Worm (Caenorhabditis elegans): Measurements from ENCODE around the gene best-23.
A peak's percentile ranks its signal among the peaks of the same experiment; 100 is the strongest.

best-23 gene

DNA sequence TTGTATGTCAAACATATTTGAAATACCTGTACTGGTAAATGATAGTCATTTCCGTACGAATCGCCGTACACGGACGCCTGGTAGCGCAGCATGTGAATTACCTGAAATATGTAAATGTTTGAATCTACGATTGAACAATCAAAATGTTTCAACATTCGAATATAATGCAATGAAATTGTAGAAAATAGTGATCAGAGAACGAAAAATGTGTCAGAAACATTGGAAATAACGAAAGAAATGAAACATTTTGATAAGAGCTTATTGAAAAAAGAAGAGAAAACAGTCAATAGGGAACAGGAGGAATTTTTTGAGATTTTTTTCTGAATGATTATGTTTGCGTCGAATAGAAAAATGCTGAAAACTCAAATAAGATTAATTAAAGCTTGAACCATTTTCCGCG, 37.3 kb downstream of the best-23 start, which contains the start of gene ztf-17:
Gene ztf-17 (minus strand): TSS at position 101 of the 400 bp plus-strand sequence.
- TF ChIP-seq hlh-30 (tag; optimal IDR thresholded peaks at IDR 0.05; ENCODE audit: insufficient read depth) (no peak), jun-1 (tag; optimal IDR thresholded peaks at IDR 0.05) (no peak), aha-1 (tag) (peak; percentile 64), ceh-28 (tag; optimal IDR thresholded peaks at IDR 0.05) (no peak), snpc-1.2 (GFP tag; IDR thresholded peaks at IDR 0.05) (no peak)

DNA sequence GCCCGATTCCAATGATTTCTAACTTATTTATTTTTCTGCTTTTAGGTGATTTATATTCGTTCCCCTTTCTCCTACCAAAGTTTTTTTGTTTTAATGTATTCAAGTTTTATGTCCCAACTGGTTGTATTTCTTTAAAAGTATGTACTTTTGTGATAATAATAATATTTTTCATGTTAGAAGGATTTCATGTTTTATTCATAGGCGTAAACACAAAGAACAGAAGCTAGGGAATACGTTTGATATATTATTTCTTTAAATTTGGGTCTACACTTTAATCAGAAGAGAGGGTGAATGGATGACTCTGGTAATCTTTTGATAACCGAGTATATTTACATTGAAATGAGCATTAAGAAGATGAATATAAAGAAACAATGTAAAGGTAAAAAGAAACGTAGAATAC, 41.3 kb downstream of the best-23 start:
- TF ChIP-seq daf-16 (GFP tag; optimal IDR thresholded peaks at IDR 0.05) (peak in 1 of 2 experiments; percentile 33), daf-16 (tag; optimal IDR thresholded peaks at IDR 0.05) (no peak), lin-1 (GFP tag; IDR thresholded peaks at IDR 0.05) (no peak), ceh-20 (GFP tag; IDR thresholded peaks at IDR 0.05) (no peak), unc-62 (GFP tag; optimal IDR thresholded peaks at IDR 0.05 in 1 of 2) (no peak), unc-62 (tag; optimal IDR thresholded peaks at IDR 0.05) (no peak), F10B5.3 (tag; optimal IDR thresholded peaks at IDR 0.05) (peak; percentile 9), zip-11 (GFP tag; IDR thresholded peaks at IDR 0.05) (no peak), lin-15B (tag; optimal IDR thresholded peaks at IDR 0.05) (no peak), saeg-2 (GFP tag; IDR thresholded peaks at IDR 0.05) (no peak), lin-39 (tag; optimal IDR thresholded peaks at IDR 0.05) (no peak), lin-38 (GFP tag; IDR thresholded peaks at IDR 0.05) (peak; percentile 46), unc-130 (GFP tag; optimal IDR thresholded peaks at IDR 0.05) (peak; percentile 40), nhr-25 (tag; optimal IDR thresholded peaks at IDR 0.05; ENCODE audit: borderline replicate concordance, insufficient read depth) (no peak), spr-1 (tag; optimal IDR thresholded peaks at IDR 0.05) (no peak), mes-2 (tag; optimal IDR thresholded peaks at IDR 0.05; ENCODE audit: poor library complexity, severe bottlenecking) (no peak), duxl-1 (tag; optimal IDR thresholded peaks at IDR 0.05; ENCODE audit: poor library complexity) (peak; percentile 0), lin-29 (GFP tag; IDR thresholded peaks at IDR 0.05) (no peak), ceh-44 (GFP tag; IDR thresholded peaks at IDR 0.05) (no peak), mdt-29 (GFP tag; IDR thresholded peaks at IDR 0.05) (no peak), dmd-6 (GFP tag; IDR thresholded peaks at IDR 0.05) (no peak), ztf-11 (tag; optimal IDR thresholded peaks at IDR 0.05) (no peak), rbr-2 (tag; optimal IDR thresholded peaks at IDR 0.05) (no peak), F26F4.8 (GFP tag; conservative IDR thresholded peaks at IDR 0.05) (no peak), F49E8.2 (tag; optimal IDR thresholded peaks at IDR 0.05; ENCODE audit: borderline replicate concordance) (no peak), snpc-1.2 (GFP tag; IDR thresholded peaks at IDR 0.05) (no peak), Y105C5A.15 (GFP tag; IDR thresholded peaks at IDR 0.05) (peak; percentile 28; the same call in 1 of the 2 replicates), lsy-2 (tag; optimal IDR thresholded peaks at IDR 0.05) (peak in 1 of 2 experiments; percentile 8), unc-39 (tag; optimal IDR thresholded peaks at IDR 0.05) (no peak), nhr-48 (tag; optimal IDR thresholded peaks at IDR 0.05) (no peak), F37D6.2 (tag; optimal IDR thresholded peaks at IDR 0.05) (no peak), hif-1 (tag; optimal IDR thresholded peaks at IDR 0.05) (no peak), ZK546.5 (tag; optimal IDR thresholded peaks at IDR 0.05) (no peak), tra-1 (GFP tag; IDR thresholded peaks at IDR 0.05) (no peak), nhr-41 (GFP tag; IDR thresholded peaks at IDR 0.05) (no peak), madf-5 (GFP tag; IDR thresholded peaks at IDR 0.05) (no peak), tag-97 (GFP tag; IDR thresholded peaks at IDR 0.05) (no peak), mxl-3 (GFP tag; optimal IDR thresholded peaks at IDR 0.05) (no peak), cey-2 (tag; optimal IDR thresholded peaks at IDR 0.05; ENCODE audit: borderline replicate concordance, insufficient read depth) (no peak), mep-1 (tag; optimal IDR thresholded peaks at IDR 0.05) (peak; percentile 12), Y75B8A.6 (GFP tag; IDR thresholded peaks at IDR 0.05) (no peak), zfp-3 (GFP tag; conservative IDR thresholded peaks at IDR 0.05) (no peak), php-3 (GFP tag; IDR thresholded peaks at IDR 0.05) (no peak), T20F7.1 (GFP tag; optimal IDR thresholded peaks at IDR 0.05) (peak; percentile 20), ctbp-1 (GFP tag; IDR thresholded peaks at IDR 0.05) (no peak)
